Worm (Caenorhabditis elegans): Measurements from ENCODE around the gene srg-3.

Gene srg-3

DNA sequence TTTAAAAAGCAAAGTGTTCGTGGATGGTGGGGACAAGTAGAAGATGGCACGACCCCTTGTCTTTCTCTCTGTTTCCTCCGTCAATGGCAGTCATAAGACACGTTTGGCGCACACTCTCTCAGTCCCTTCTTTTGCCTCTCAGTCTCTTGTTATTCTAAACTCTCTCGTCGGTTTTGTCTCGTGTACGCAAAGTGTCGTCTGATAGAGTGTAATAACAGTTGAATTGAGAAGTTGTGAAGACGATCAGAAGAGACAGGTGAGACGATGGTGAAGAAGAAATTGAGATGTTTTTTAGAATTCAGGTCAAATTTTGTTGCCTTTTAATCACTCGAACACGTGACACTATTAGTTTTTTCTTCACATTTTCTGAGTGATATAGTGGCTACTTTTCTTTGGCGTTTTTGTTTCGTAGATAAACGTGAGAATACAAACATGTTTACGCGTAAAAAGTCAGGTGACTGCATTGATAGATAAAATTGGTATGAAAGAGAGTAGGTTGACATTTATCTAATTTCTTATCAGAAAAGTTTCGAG, 33.0 kb upstream of the srg-3 start, which contains the start of gene F47D12.9 (continued):
- TF ChIP-seq zip-11 (GFP tag; IDR thresholded peaks at IDR 0.05) (no peak), jun-1 (tag; optimal IDR thresholded peaks at IDR 0.05) (peak; percentile 12), unc-130 (GFP tag; optimal IDR thresholded peaks at IDR 0.05) (no peak), lin-29 (GFP tag; IDR thresholded peaks at IDR 0.05) (no peak), dve-1 (tag; optimal IDR thresholded peaks at IDR 0.05; ENCODE audit: insufficient read depth) (peak; percentile 83), ctbp-1 (GFP tag; IDR thresholded peaks at IDR 0.05) (no peak)

DNA sequence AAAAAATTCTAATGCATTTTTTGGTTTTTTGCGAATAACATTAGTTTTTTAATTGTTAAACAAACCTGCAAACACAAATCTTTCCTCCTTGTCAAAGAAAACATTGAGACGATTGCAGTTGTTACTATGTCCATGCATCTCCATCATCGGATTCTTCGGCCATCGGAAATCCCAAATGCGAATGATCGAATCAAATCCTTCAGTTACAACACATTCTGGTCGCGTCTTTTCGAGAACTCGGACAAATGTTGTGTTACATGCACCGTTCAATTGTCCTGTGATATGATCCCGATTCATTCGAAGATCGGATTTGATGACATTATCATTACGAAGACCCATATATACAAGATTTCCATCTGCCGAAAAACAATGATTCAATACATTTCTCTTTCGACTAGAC, 30.1 kb upstream of the srg-3 start:
- TF ChIP-seq ceh-44 (GFP tag; IDR thresholded peaks at IDR 0.05) (no peak), aha-1 (tag) (peak; percentile 98), nhr-237 (tag; optimal IDR thresholded peaks at IDR 0.05) (no peak), nhr-28 (tag; optimal IDR thresholded peaks at IDR 0.05) (no peak), zip-2 (tag; optimal IDR thresholded peaks at IDR 0.05) (no peak), egl-43 (GFP tag; IDR thresholded peaks at IDR 0.05) (no peak), nhr-25 (tag; optimal IDR thresholded peaks at IDR 0.05; ENCODE audit: borderline replicate concordance, insufficient read depth) (no peak), Y105C5A.15 (GFP tag; IDR thresholded peaks at IDR 0.05) (no peak), unc-39 (tag; optimal IDR thresholded peaks at IDR 0.05) (no peak), ztf-7 (tag; optimal IDR thresholded peaks at IDR 0.05) (no peak), lim-7 (GFP tag; IDR thresholded peaks at IDR 0.05) (no peak), lsy-2 (tag; optimal IDR thresholded peaks at IDR 0.05) (no peak), ama-1 (optimal IDR thresholded peaks at IDR 0.05) (peak; percentile 5), snpc-4 (tag; optimal IDR thresholded peaks at IDR 0.05) (no peak)

DNA sequence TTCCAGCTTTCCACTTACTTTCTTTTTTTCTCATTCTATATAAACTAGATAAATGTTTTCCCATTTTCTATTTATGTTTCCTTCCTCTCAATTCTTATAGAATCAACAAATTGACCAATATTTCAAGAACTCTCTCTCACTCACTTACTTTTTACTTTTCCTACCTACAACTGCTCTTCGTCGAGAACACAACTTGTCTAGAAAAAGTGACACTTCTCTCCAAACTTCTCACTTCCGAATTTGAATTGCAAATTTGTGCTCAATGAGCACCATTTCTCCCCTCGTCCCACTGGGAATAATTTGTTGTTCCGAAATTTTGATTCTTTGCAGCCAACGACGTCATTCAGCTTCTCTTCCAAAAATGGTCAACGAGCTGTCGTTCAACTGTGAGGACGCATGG, 28.0 kb upstream of the srg-3 start, which contains the start of gene F47D12.3:
Gene F47D12.3, plus strand, starts transcription at position 331 of the 400 bp plus-strand sequence.
- no peak for TF ChIP-seq nhr-76 (tag; optimal IDR thresholded peaks at IDR 0.05)
- TF ChIP-seq nhr-77 (tag; optimal IDR thresholded peaks at IDR 0.05): no peak
- TF ChIP-seq zip-11 (GFP tag; IDR thresholded peaks at IDR 0.05): no peak
- no peak for TF ChIP-seq tra-1 (GFP tag; IDR thresholded peaks at IDR 0.05)
- peak; percentile 18; the same call in 1 of the 2 replicates for TF ChIP-seq ceh-20 (GFP tag; IDR thresholded peaks at IDR 0.05)
- TF ChIP-seq daf-19 (GFP tag; conservative IDR thresholded peaks at IDR 0.05): no peak
- no peak for TF ChIP-seq nhr-28 (tag; optimal IDR thresholded peaks at IDR 0.05)
- TF ChIP-seq unc-62 (GFP tag; optimal IDR thresholded peaks at IDR 0.05 in 1 of 2): peak in 1 of 2 experiments; percentile 97
- no peak for TF ChIP-seq unc-62 (tag; optimal IDR thresholded peaks at IDR 0.05)
- no peak for TF ChIP-seq daf-12 (tag; optimal IDR thresholded peaks at IDR 0.05)
- TF ChIP-seq lir-3 (tag; optimal IDR thresholded peaks at IDR 0.05): no peak
- no peak for TF ChIP-seq ZK337.2 (GFP tag; IDR thresholded peaks at IDR 0.05)
- TF ChIP-seq lin-1 (GFP tag; IDR thresholded peaks at IDR 0.05): no peak
- TF ChIP-seq Y105C5A.15 (GFP tag; IDR thresholded peaks at IDR 0.05): no peak
- no peak for TF ChIP-seq daf-8 (GFP tag; IDR thresholded peaks at IDR 0.05)

DNA sequence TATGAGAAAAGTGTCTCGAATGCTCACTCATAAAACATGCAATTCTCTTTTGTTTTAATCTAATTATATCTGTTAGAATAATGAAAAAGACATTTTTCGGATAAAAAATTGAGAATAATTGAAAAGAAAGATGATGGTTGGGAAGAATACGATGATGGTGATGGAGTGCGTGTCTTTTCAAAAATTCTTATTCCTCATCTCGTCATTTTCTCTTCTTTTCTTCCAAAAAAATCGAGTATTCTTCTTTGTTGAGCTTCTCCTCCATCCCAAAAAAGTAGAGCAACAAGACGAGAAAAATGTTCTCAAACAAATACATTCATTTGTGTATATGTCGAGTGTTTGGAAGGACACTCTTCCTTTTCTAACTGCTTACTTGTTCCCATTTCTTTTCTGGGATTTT, 27.4 kb upstream of the srg-3 start:
- peak in 1 of 2 experiments; percentile 91 for TF ChIP-seq unc-62 (GFP tag; optimal IDR thresholded peaks at IDR 0.05 in 1 of 2)
- no peak for TF ChIP-seq unc-62 (tag; optimal IDR thresholded peaks at IDR 0.05)
- TF ChIP-seq ztf-11 (tag; optimal IDR thresholded peaks at IDR 0.05): no peak
- peak; percentile 20 for TF ChIP-seq fkh-10 (GFP tag; optimal IDR thresholded peaks at IDR 0.05)

DNA sequence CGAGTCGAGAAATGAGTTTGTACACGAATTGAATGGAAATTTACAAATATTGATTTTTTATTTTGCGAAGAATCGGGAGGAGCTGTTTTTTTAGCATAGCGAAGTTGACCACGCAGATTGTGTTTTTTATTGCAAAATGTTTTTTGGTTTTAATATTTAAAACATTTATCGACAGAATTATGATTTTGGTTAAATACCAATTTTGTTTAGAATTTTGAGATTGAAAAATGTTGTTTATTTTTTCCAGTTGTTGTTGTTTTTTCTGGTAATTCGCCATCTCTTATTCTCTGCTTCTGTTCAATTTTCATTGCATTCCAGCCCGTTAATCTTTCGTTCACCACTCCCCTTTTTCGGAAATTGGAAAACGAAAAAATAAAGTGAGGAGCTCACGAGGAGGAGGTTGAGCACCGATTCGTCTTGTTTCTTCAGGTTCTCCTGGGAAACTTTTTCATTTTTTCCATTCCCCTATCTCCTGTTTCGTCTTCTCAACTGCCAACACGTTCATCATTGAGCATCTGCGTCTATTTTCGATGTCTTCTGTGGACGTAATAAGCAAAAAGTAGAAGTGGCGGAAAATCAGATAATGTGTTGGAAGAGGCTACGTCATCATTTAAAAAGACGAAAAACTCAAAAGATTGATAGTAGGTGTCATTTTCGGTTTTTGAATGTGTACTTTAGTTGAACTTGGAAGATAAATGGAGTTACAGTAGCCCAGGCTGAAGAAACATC, 26.0 kb upstream of the srg-3 start, which contains the start of gene F47D12.7:
Gene F47D12.7, minus strand, starts transcription at position 51 of the 729 bp plus-strand sequence.
- TF ChIP-seq unc-62 (GFP tag; optimal IDR thresholded peaks at IDR 0.05 in 1 of 2) (peak in 1 of 2 experiments; percentile 97), unc-62 (tag; optimal IDR thresholded peaks at IDR 0.05) (no peak), nhr-42 (GFP tag; IDR thresholded peaks at IDR 0.05) (no peak), ceh-20 (GFP tag; IDR thresholded peaks at IDR 0.05) (0 out of 2 replicates have a peak, but pooled peaks have one; percentile 15)

Measured in whole organism, L4 larva.